Fruit fly (Drosophila melanogaster) whole organism, embryonic: Measurements from ENCODE around the gene Lip3.

Experiments used
- Asciz ChIP-seq: fragments of 200-800 bp; sonication (Bioruptor generic); optimal IDR thresholded peaks from 2 replicates; lab custom pipeline; 2017; ENCODE audit warnings: missing biosample characterization, mild to moderate bottlenecking, missing genetic modification characterization, missing genetic modification reagents
- B-H1 ChIP-seq: fragments of 200-800 bp; sonication (Bioruptor generic); IDR thresholded peaks from 3 replicates; pipeline ENCODE4 v1.3.6; 2022; ENCODE audit warnings: missing biosample characterization, missing genetic modification characterization
- CG10321 ChIP-seq: fragments of 200-800 bp; sonication (Bioruptor generic); IDR thresholded peaks from 2 replicates; pipeline ENCODE4 v1.3.6; 2022; ENCODE audit warnings: missing biosample characterization, missing genetic modification characterization
- CG10979 ChIP-seq: fragments of 200-800 bp; sonication (Bioruptor generic); optimal IDR thresholded peaks from 2 replicates; lab custom pipeline; 2018; ENCODE audit warnings: missing biosample characterization, mild to moderate bottlenecking, missing genetic modification characterization, moderate library complexity
- CG11398 ChIP-seq: fragments of 200-800 bp; sonication (Bioruptor generic); optimal IDR thresholded peaks from 2 replicates; lab custom pipeline; 2016; ENCODE audit warnings: missing biosample characterization, missing genetic modification characterization
- CG11504 ChIP-seq: fragments of 200-800 bp; sonication (Bioruptor generic); optimal IDR thresholded peaks from 3 replicates; lab custom pipeline; 2019; ENCODE audit warnings: missing biosample characterization, mild to moderate bottlenecking, missing genetic modification characterization, moderate library complexity
- CG12071 ChIP-seq: fragments of 200-800 bp; sonication (Bioruptor generic); optimal IDR thresholded peaks from 3 replicates; lab custom pipeline; 2018; ENCODE audit warnings: missing biosample characterization, mild to moderate bottlenecking, missing genetic modification characterization
- CG1233 ChIP-seq: fragments of 200-800 bp; sonication (Bioruptor generic); optimal IDR thresholded peaks from 4 replicates; lab custom pipeline; 2018; ENCODE audit warnings: missing biosample characterization, mild to moderate bottlenecking, missing genetic modification characterization
- CG12744 ChIP-seq: fragments of 200-800 bp; sonication (Bioruptor generic); optimal IDR thresholded peaks from 2 replicates; lab custom pipeline; 2016; ENCODE audit warnings: missing biosample characterization, missing genetic modification characterization
- CG13624 ChIP-seq: fragments of 200-800 bp; sonication (Bioruptor generic); optimal IDR thresholded peaks from 2 replicates; lab custom pipeline; 2016; ENCODE audit warnings: missing biosample characterization, missing genetic modification characterization
- CG14014 ChIP-seq: fragments of 200-800 bp; sonication (Bioruptor generic); IDR thresholded peaks from 2 replicates; pipeline ENCODE4 v1.3.6; 2022; ENCODE audit warnings: missing biosample characterization, missing genetic modification characterization
- CG17385 ChIP-seq: fragments of 200-800 bp; sonication (Bioruptor generic); optimal IDR thresholded peaks from 3 replicates; lab custom pipeline; 2018; ENCODE audit warnings: missing biosample characterization, mild to moderate bottlenecking, missing genetic modification characterization
- CG17912 ChIP-seq: fragments of 200-800 bp; sonication (Bioruptor generic); optimal IDR thresholded peaks from 2 replicates; lab custom pipeline; 2018; ENCODE audit warnings: missing biosample characterization, mild to moderate bottlenecking, missing genetic modification characterization
- CG1792 ChIP-seq: fragments of 200-800 bp; sonication (Bioruptor generic); optimal IDR thresholded peaks from 2 replicates; lab custom pipeline; 2016; ENCODE audit warnings: missing biosample characterization, missing genetic modification characterization
- CG30431 ChIP-seq: fragments of 200-800 bp; sonication (Bioruptor generic); optimal IDR thresholded peaks from 2 replicates; lab custom pipeline; 2017; ENCODE audit warnings: missing biosample characterization, missing genetic modification characterization
- CG3163 ChIP-seq: fragments of 200-800 bp; sonication (Bioruptor generic); optimal IDR thresholded peaks from 3 replicates; lab custom pipeline; 2016; ENCODE audit warnings: missing biosample characterization, missing genetic modification characterization
- CG6272 ChIP-seq: fragments of 200-800 bp; sonication (Bioruptor generic); IDR thresholded peaks from 2 replicates; pipeline ENCODE4 v1.3.6; 2022; ENCODE audit warnings: missing biosample characterization, missing genetic modification characterization
- CG6654 ChIP-seq: fragments of 200-800 bp; sonication (Bioruptor generic); optimal IDR thresholded peaks from 2 replicates; lab custom pipeline; 2017; ENCODE audit warnings: missing biosample characterization, mild to moderate bottlenecking, missing genetic modification characterization
- CG7271 ChIP-seq: fragments of 200-800 bp; sonication (Bioruptor generic); optimal IDR thresholded peaks from 2 replicates; lab custom pipeline; 2018; ENCODE audit warnings: missing biosample characterization, mild to moderate bottlenecking, missing genetic modification characterization, moderate library complexity
- CG7963 ChIP-seq: fragments of 200-800 bp; sonication (Bioruptor generic); IDR thresholded peaks from 3 replicates; pipeline ENCODE4 v1.3.6; 2022; ENCODE audit warnings: missing biosample characterization, missing genetic modification characterization; ENCODE audit not compliant: partially characterized antibody
- CG9215 ChIP-seq: fragments of 200-800 bp; sonication (Bioruptor generic); IDR thresholded peaks from 2 replicates; pipeline ENCODE4 v1.3.6; 2022; ENCODE audit warnings: missing biosample characterization, missing genetic modification characterization
- CG9437 ChIP-seq: fragments of 200-800 bp; sonication (Bioruptor generic); optimal IDR thresholded peaks from 2 replicates; lab custom pipeline; 2018; ENCODE audit warnings: missing biosample characterization, mild to moderate bottlenecking, missing genetic modification characterization
- Dbx ChIP-seq: fragments of 200-800 bp; sonication (Bioruptor generic); IDR thresholded peaks from 3 replicates; pipeline ENCODE4 v1.3.6; 2022; ENCODE audit warnings: missing biosample characterization, missing genetic modification characterization
- Deaf1 ChIP-seq: fragments of 200-800 bp; optimal IDR thresholded peaks from 3 replicates; lab custom pipeline; 2019; ENCODE audit warnings: missing biosample characterization, mild to moderate bottlenecking, missing genetic modification characterization, moderate library complexity
- Dref ChIP-seq: fragments of 200-800 bp; sonication (Bioruptor generic); IDR thresholded peaks from 2 replicates; pipeline ENCODE4 v1.3.6; 2022; ENCODE audit warnings: missing biosample characterization, missing genetic modification characterization
- E2f1 ChIP-seq: fragments of 200-800 bp; sonication (Bioruptor generic); IDR thresholded peaks from 2 replicates; pipeline ENCODE4 v1.3.6; 2022; ENCODE audit warnings: missing biosample characterization, missing genetic modification characterization
- Mad ChIP-seq: fragments of 200-800 bp; sonication (Bioruptor generic); optimal IDR thresholded peaks from 2 replicates; lab custom pipeline; 2016; ENCODE audit warnings: missing biosample characterization, missing genetic modification characterization
- Mrtf ChIP-seq: fragments of 200-800 bp; sonication (Bioruptor generic); IDR thresholded peaks from 3 replicates; pipeline ENCODE4 v1.3.6; 2022; ENCODE audit warnings: missing biosample characterization, missing genetic modification characterization
- NC2α ChIP-seq: fragments of 200-800 bp; sonication (Bioruptor generic); optimal IDR thresholded peaks from 2 replicates; lab custom pipeline; 2016; ENCODE audit warnings: missing biosample characterization, missing genetic modification characterization
- NFAT ChIP-seq: fragments of 200-800 bp; sonication (Bioruptor generic); IDR thresholded peaks from 2 replicates; pipeline ENCODE4 v1.3.6; 2022; ENCODE audit warnings: missing biosample characterization, missing genetic modification characterization
- Poxn ChIP-seq: fragments of 200-800 bp; sonication (Bioruptor generic); IDR thresholded peaks from 2 replicates; pipeline ENCODE4 v1.3.6; 2022; ENCODE audit warnings: missing biosample characterization, missing genetic modification characterization
- Usf ChIP-seq: fragments of 200-800 bp; sonication (Bioruptor generic); optimal IDR thresholded peaks from 2 replicates; lab custom pipeline; 2017; ENCODE audit warnings: missing genotype, missing biosample characterization, missing genetic modification characterization
- ac ChIP-seq: fragments of 200-800 bp; sonication (Bioruptor generic); optimal IDR thresholded peaks from 3 replicates; lab custom pipeline; 2017; ENCODE audit warnings: missing biosample characterization, mild to moderate bottlenecking, missing genetic modification characterization
- br ChIP-seq: fragments of >200 bp; optimal IDR thresholded peaks from 2 replicates; lab custom pipeline; 2017
- cas ChIP-seq: fragments of 200-800 bp; sonication (Bioruptor generic); IDR thresholded peaks from 2 replicates; pipeline ENCODE4 v1.3.6; 2022; ENCODE audit warnings: missing biosample characterization, missing genetic modification characterization
- cg ChIP-seq: fragments of 200-800 bp; sonication (Bioruptor generic); optimal IDR thresholded peaks from 3 replicates; lab custom pipeline; 2019; ENCODE audit warnings: missing biosample characterization, mild to moderate bottlenecking, missing genetic modification characterization, moderate library complexity
- ci ChIP-seq: fragments of 200-800 bp; sonication (Bioruptor generic); IDR thresholded peaks from 3 replicates; pipeline ENCODE4 v1.3.6; 2022; ENCODE audit warnings: missing biosample characterization, missing genetic modification characterization
- crp ChIP-seq, 2 experiments: fragments of 200-800 bp; sonication (Bioruptor generic); optimal IDR thresholded peaks; 2 replicates in 1 of 2; 3 replicates in 1 of 2; lab custom pipeline; 2017; ENCODE audit warnings: missing biosample characterization in 2 of 2, missing genetic modification characterization in 2 of 2, mild to moderate bottlenecking in 1 of 2, moderate library complexity in 1 of 2
- dmrt99B ChIP-seq: fragments of 200-800 bp; sonication (Bioruptor generic); optimal IDR thresholded peaks from 2 replicates; lab custom pipeline; 2018; ENCODE audit warnings: missing biosample characterization, mild to moderate bottlenecking, missing genetic modification characterization, moderate library complexity
- en ChIP-seq: fragments of 200-800 bp; sonication (Bioruptor generic); optimal IDR thresholded peaks from 2 replicates; lab custom pipeline; 2016; ENCODE audit warnings: missing biosample characterization, missing genetic modification characterization
- her ChIP-seq: fragments of 200-800 bp; sonication (Bioruptor generic); optimal IDR thresholded peaks from 2 replicates; lab custom pipeline; 2016; ENCODE audit warnings: missing biosample characterization, missing genetic modification characterization
- inv ChIP-seq: fragments of 200-800 bp; sonication (Bioruptor generic); IDR thresholded peaks from 2 replicates; pipeline ENCODE4 v1.3.6; 2022; ENCODE audit warnings: missing biosample characterization, missing genetic modification characterization; ENCODE audit not compliant: partially characterized antibody
- kah ChIP-seq: fragments of 200-800 bp; sonication (Bioruptor generic); optimal IDR thresholded peaks from 2 replicates; lab custom pipeline; 2018; ENCODE audit warnings: missing biosample characterization, mild to moderate bottlenecking, missing genetic modification characterization
- phol ChIP-seq: fragments of 200-800 bp; sonication (Bioruptor generic); optimal IDR thresholded peaks from 3 replicates; lab custom pipeline; 2018; ENCODE audit warnings: missing biosample characterization, mild to moderate bottlenecking, missing genetic modification characterization, moderate library complexity
- repo ChIP-seq: fragments of 200-800 bp; sonication (Bioruptor generic); optimal IDR thresholded peaks from 2 replicates; lab custom pipeline; 2016; ENCODE audit warnings: missing biosample characterization, missing genetic modification characterization
- sug ChIP-seq: fragments of 200-800 bp; optimal IDR thresholded peaks from 2 replicates; lab custom pipeline; 2019; ENCODE audit warnings: missing biosample characterization, mild to moderate bottlenecking, missing genetic modification characterization, moderate library complexity
- tio ChIP-seq: fragments of 200-800 bp; sonication (Bioruptor generic); optimal IDR thresholded peaks from 2 replicates; lab custom pipeline; 2017; ENCODE audit warnings: missing biosample characterization, missing genetic modification characterization, inconsistent platforms
- tna ChIP-seq: fragments of 200-800 bp; sonication (Bioruptor generic); IDR thresholded peaks from 2 replicates; pipeline ENCODE4 v1.3.6; 2022; ENCODE audit warnings: missing biosample characterization, missing genetic modification characterization; ENCODE audit not compliant: partially characterized antibody
- toy ChIP-seq: fragments of 200-800 bp; sonication (Bioruptor generic); IDR thresholded peaks from 2 replicates; pipeline ENCODE4 v1.3.6; 2022; ENCODE audit warnings: missing biosample characterization, missing genetic modification characterization
- trh ChIP-seq: fragments of 200-800 bp; sonication (Bioruptor generic); optimal IDR thresholded peaks from 2 replicates; lab custom pipeline; 2016; ENCODE audit warnings: missing biosample characterization, missing genetic modification characterization

Lip3 gene

DNA sequence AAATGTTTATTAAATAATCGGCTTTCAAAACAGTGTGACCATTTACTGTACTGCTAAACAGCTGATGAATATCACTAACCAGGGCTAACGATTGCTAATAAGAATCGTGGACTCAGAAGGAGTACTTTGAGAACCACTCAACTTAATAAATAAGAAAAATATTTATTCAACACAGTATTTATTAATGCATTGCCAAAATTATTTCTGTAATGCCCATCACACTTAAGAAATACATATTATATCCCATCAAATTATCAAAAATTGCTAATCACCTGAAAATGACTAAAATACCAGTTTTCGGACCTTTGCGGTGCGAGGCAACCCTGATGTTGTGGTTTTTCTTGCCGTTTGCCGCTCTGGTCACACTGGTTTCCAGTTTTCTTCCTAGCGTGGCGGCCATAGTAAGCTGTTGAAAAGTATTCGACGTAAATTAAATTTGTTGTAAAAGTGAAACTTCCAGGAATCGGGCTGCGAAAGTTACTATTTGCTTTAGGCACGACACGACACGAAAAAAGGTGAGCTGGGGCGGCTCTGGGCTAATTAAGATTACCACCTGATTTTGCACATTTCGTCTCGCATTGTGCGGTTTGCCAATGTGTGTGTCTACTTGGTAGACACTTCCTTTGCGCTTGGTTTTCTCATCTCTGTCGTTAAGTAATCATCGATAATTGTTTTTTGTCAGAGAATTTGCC lies 10.2 kb upstream of the Lip3 start, which contains the start of the genes mRpS21 and Droj2 (continued):
- TF ChIP-seq Mrtf (GFP tag; lab: Robert Waterston, UW): no peak
- no peak for TF ChIP-seq cas
- peak; percentile 74 for TF ChIP-seq CG11504
- TF ChIP-seq Deaf1 (tag; lab: Kevin White, UChicago): peak; percentile 21
- no peak for TF ChIP-seq CG3163 (GFP tag; lab: Kevin White, UChicago)
- TF ChIP-seq dmrt99B: no peak
- no peak for TF ChIP-seq her (GFP tag; lab: Kevin White, UChicago)
- TF ChIP-seq Dbx (GFP tag; lab: Robert Waterston, UW): 0 out of 3 replicates have a peak, but pooled peaks have one; percentile 38
- TF ChIP-seq phol (tag; lab: Kevin White, UChicago): peak; percentile 84
- no peak for TF ChIP-seq Asciz (GFP tag; lab: Kevin White, UChicago)
- no peak for TF ChIP-seq CG30431 (GFP tag; lab: Kevin White, UChicago)
- no peak for TF ChIP-seq CG6654 (GFP tag; lab: Kevin White, UChicago)
- peak; percentile 40; the same call in 1 of the 2 replicates for TF ChIP-seq E2f1 (GFP tag; lab: Robert Waterston, UW)
- TF ChIP-seq CG12071 (GFP tag; lab: Kevin White, UChicago): no peak
- peak; percentile 9 for TF ChIP-seq CG12744 (GFP tag; lab: Kevin White, UChicago)
- peak; percentile 71 for TF ChIP-seq CG13624
- TF ChIP-seq crp (GFP tag; optimal IDR thresholded peaks at IDR 0.05; lab: Kevin White, UChicago): peak; percentile 85 to 97
- TF ChIP-seq CG10321 (GFP tag; lab: Robert Waterston, UW): no peak
- TF ChIP-seq CG11398: no peak
- TF ChIP-seq CG7963 (GFP tag; lab: Robert Waterston, UW): no peak
- peak; percentile 52 for TF ChIP-seq NFAT (GFP tag; lab: Robert Waterston, UW)
- no peak for TF ChIP-seq Usf (GFP tag; lab: Kevin White, UChicago)
- TF ChIP-seq ac: no peak
- no peak for TF ChIP-seq CG17912 (GFP tag; lab: Kevin White, UChicago)
- TF ChIP-seq CG6272 (GFP tag; lab: Robert Waterston, UW): peak; percentile 30; the same call in 1 of the 2 replicates
- TF ChIP-seq inv (GFP tag; lab: Robert Waterston, UW): 0 out of 2 replicates have a peak, but pooled peaks have one; percentile 5
- 0 out of 3 replicates have a peak, but pooled peaks have one; percentile 48 for TF ChIP-seq ci (GFP tag; lab: Robert Waterston, UW)
- TF ChIP-seq CG1233 (GFP tag; lab: Kevin White, UChicago): no peak
- TF ChIP-seq toy (GFP tag; lab: Robert Waterston, UW): no peak
- peak; percentile 43; the same call in 1 of the 2 replicates for TF ChIP-seq CG14014
- no peak for TF ChIP-seq tna (GFP tag; lab: Robert Waterston, UW)
- TF ChIP-seq CG1792 (GFP tag; lab: Kevin White, UChicago): no peak
- TF ChIP-seq CG9215 (GFP tag; lab: Robert Waterston, UW): no peak; the same call in 1 of the 2 replicates
- TF ChIP-seq Dref (GFP tag; lab: Robert Waterston, UW): 0 out of 2 replicates have a peak, but pooled peaks have one; percentile 28
- no peak for TF ChIP-seq repo (GFP tag; lab: Kevin White, UChicago)
- TF ChIP-seq cg: no peak
- TF ChIP-seq br (lab: Kevin White, UChicago): no peak
- TF ChIP-seq B-H1 (GFP tag; lab: Robert Waterston, UW): no peak
- peak; percentile 38 for TF ChIP-seq CG10979 (tag; lab: Kevin White, UChicago)
- TF ChIP-seq NC2α (GFP tag; lab: Kevin White, UChicago): no peak
- peak; percentile 29 for TF ChIP-seq Mad (GFP tag; lab: Kevin White, UChicago)
- TF ChIP-seq kah (GFP tag; lab: Kevin White, UChicago): no peak
- peak; percentile 77 for TF ChIP-seq sug (tag; lab: Kevin White, UChicago)
- no peak for TF ChIP-seq trh (GFP tag; lab: Kevin White, UChicago)
- no peak for TF ChIP-seq tio
- TF ChIP-seq CG7271 (tag; lab: Kevin White, UChicago): no peak
- TF ChIP-seq CG9437 (GFP tag; lab: Kevin White, UChicago): peak; percentile 20
- no peak for TF ChIP-seq CG17385 (GFP tag; lab: Kevin White, UChicago)
- TF ChIP-seq Poxn (GFP tag; lab: Robert Waterston, UW): no peak
- TF ChIP-seq en (GFP tag; lab: Kevin White, UChicago): no peak
